Worm (Caenorhabditis elegans) whole organism, late embryonic: Measurements from ENCODE around the gene popl-1.

Source experiments
- unc-42 ChIP-seq: sonication (generic microtip); optimal IDR thresholded peaks from 2 replicates; lab custom pipeline; 2016; ENCODE audit warnings: missing genotype, missing genetic modification characterization, missing compliant biosample characterization
- ztf-16 ChIP-seq: sonication (generic microtip); optimal IDR thresholded peaks from 2 replicates; lab custom pipeline; 2017; ENCODE audit warnings: missing genetic modification characterization, missing compliant biosample characterization

ce11 chrIII:6439854-6440253, 9.1 kb upstream of the popl-1 start:
- TF ChIP-seq ztf-16 (tag; lab: Kevin White, UChicago) (no peak), unc-42 (tag; lab: Kevin White, UChicago) (no peak)
